Fruit fly (Drosophila melanogaster) whole organism, embryonic: ENCODE measurements around the gene CG43322.
A peak's percentile ranks its signal among the peaks of the same experiment; 100 is the strongest.

ENCODE experiments used
- CG10209 ChIP-seq: fragments of 200-800 bp; sonication (Bioruptor generic); optimal IDR thresholded peaks from 3 replicates; lab custom pipeline; 2017; ENCODE audit warnings: missing biosample characterization, mild to moderate bottlenecking, missing genetic modification characterization, missing genetic modification reagents
- CG10431 ChIP-seq: fragments of 200-800 bp; sonication (Bioruptor generic); optimal IDR thresholded peaks from 3 replicates; lab custom pipeline; 2018; ENCODE audit warnings: missing biosample characterization, mild to moderate bottlenecking, missing genetic modification characterization
- CG12104 ChIP-seq: fragments of 200-800 bp; sonication (Bioruptor generic); optimal IDR thresholded peaks from 3 replicates; lab custom pipeline; 2016; ENCODE audit warnings: missing biosample characterization, missing genetic modification characterization
- CG12299 ChIP-seq: fragments of 200-800 bp; sonication (Bioruptor generic); optimal IDR thresholded peaks from 2 replicates; lab custom pipeline; 2018; ENCODE audit warnings: missing biosample characterization, mild to moderate bottlenecking, missing genetic modification characterization
- CG12769 ChIP-seq: fragments of 200-800 bp; sonication (Bioruptor generic); optimal IDR thresholded peaks from 2 replicates; lab custom pipeline; 2019; ENCODE audit warnings: missing biosample characterization, mild to moderate bottlenecking, missing genetic modification characterization, moderate library complexity
- CG13296 ChIP-seq: fragments of 200-800 bp; sonication (Bioruptor generic); optimal IDR thresholded peaks from 3 replicates; lab custom pipeline; 2018; ENCODE audit warnings: missing biosample characterization, mild to moderate bottlenecking, missing genetic modification characterization
- CG14860 ChIP-seq: fragments of 200-800 bp; sonication (Bioruptor generic); IDR thresholded peaks from 3 replicates; pipeline ENCODE4 v1.3.6; 2022; ENCODE audit warnings: missing biosample characterization, missing genetic modification characterization; ENCODE audit not compliant: partially characterized antibody
- CG17328 ChIP-seq: fragments of 200-800 bp; sonication (Bioruptor generic); IDR thresholded peaks from 2 replicates; pipeline ENCODE4 v1.3.6; 2022; ENCODE audit warnings: missing biosample characterization, missing genetic modification characterization
- CG17568 ChIP-seq: fragments of 200-800 bp; sonication (Bioruptor generic); optimal IDR thresholded peaks from 2 replicates; lab custom pipeline; 2018; ENCODE audit warnings: missing biosample characterization, mild to moderate bottlenecking, missing genetic modification characterization, moderate library complexity
- CG17612 ChIP-seq: fragments of 200-800 bp; sonication (Bioruptor generic); IDR thresholded peaks from 2 replicates; pipeline ENCODE4 v1.3.6; 2022; ENCODE audit warnings: missing biosample characterization, missing genetic modification characterization
- CG17912 ChIP-seq: fragments of 200-800 bp; sonication (Bioruptor generic); optimal IDR thresholded peaks from 2 replicates; lab custom pipeline; 2018; ENCODE audit warnings: missing biosample characterization, mild to moderate bottlenecking, missing genetic modification characterization
- CG34224 ChIP-seq: fragments of 200-800 bp; sonication (Bioruptor generic); IDR thresholded peaks from 3 replicates; pipeline ENCODE4 v1.3.6; 2022; ENCODE audit warnings: missing biosample characterization, missing genetic modification characterization; ENCODE audit not compliant: partially characterized antibody
- CG3995 ChIP-seq: fragments of 200-800 bp; sonication (Bioruptor generic); optimal IDR thresholded peaks from 3 replicates; lab custom pipeline; 2016; ENCODE audit warnings: missing biosample characterization, missing genetic modification characterization
- CG4730 ChIP-seq: fragments of 200-800 bp; sonication (Bioruptor generic); IDR thresholded peaks from 2 replicates; pipeline ENCODE4 v1.3.6; 2022; ENCODE audit warnings: missing biosample characterization, missing genetic modification characterization
- CG6791 ChIP-seq: fragments of 200-800 bp; sonication (Bioruptor generic); IDR thresholded peaks from 3 replicates; pipeline ENCODE4 v1.3.6; 2022; ENCODE audit warnings: missing biosample characterization, missing genetic modification characterization; ENCODE audit not compliant: partially characterized antibody
- CG6854 ChIP-seq: fragments of 200-800 bp; sonication (Bioruptor generic); optimal IDR thresholded peaks from 3 replicates; lab custom pipeline; 2017; ENCODE audit warnings: missing biosample characterization, mild to moderate bottlenecking, missing genetic modification characterization
- CG8765 ChIP-seq: fragments of 200-800 bp; sonication (Bioruptor generic); IDR thresholded peaks from 2 replicates; pipeline ENCODE4 v1.3.6; 2022; ENCODE audit warnings: missing biosample characterization, missing genetic modification characterization
- CG9797 ChIP-seq: fragments of 200-800 bp; sonication (Bioruptor generic); optimal IDR thresholded peaks from 3 replicates; lab custom pipeline; 2018; ENCODE audit warnings: missing biosample characterization, mild to moderate bottlenecking, missing genetic modification characterization
- Chrac-16 ChIP-seq: fragments of 200-800 bp; sonication (Bioruptor generic); optimal IDR thresholded peaks from 3 replicates; lab custom pipeline; 2016; ENCODE audit warnings: missing biosample characterization, missing genetic modification characterization
- Doc3 ChIP-seq: fragments of 200-800 bp; sonication (Bioruptor generic); IDR thresholded peaks from 3 replicates; pipeline ENCODE4 v1.3.6; 2022; ENCODE audit warnings: missing biosample characterization, missing genetic modification characterization; ENCODE audit not compliant: partially characterized antibody
- Fer3 ChIP-seq: fragments of 200-800 bp; sonication (Bioruptor generic); optimal IDR thresholded peaks from 2 replicates; lab custom pipeline; 2018; ENCODE audit warnings: missing biosample characterization, mild to moderate bottlenecking, missing genetic modification characterization, moderate library complexity
- H2.0 ChIP-seq: fragments of 200-800 bp; sonication (Bioruptor generic); IDR thresholded peaks from 2 replicates; pipeline ENCODE4 v1.3.6; 2022; ENCODE audit warnings: missing biosample characterization, missing genetic modification characterization
- HHEX ChIP-seq: fragments of 200-800 bp; sonication (Bioruptor generic); optimal IDR thresholded peaks from 3 replicates; lab custom pipeline; 2017; ENCODE audit warnings: missing biosample characterization, mild to moderate bottlenecking, missing genetic modification characterization, missing genetic modification reagents
- Hand ChIP-seq: fragments of 200-800 bp; sonication (Bioruptor generic); optimal IDR thresholded peaks from 2 replicates; lab custom pipeline; 2017; ENCODE audit warnings: mild to moderate bottlenecking, missing biosample characterization, missing genetic modification reagents, missing genetic modification characterization
- HmgD ChIP-seq: fragments of 200-800 bp; sonication (Bioruptor generic); optimal IDR thresholded peaks from 3 replicates; lab custom pipeline; 2016; ENCODE audit warnings: missing biosample characterization, missing genetic modification characterization
- Hr39 ChIP-seq: fragments of >200 bp; optimal IDR thresholded peaks from 2 replicates; lab custom pipeline; 2017
- Hr51 ChIP-seq, 2 experiments: fragments of 200-800 bp; sonication (Bioruptor generic); optimal IDR thresholded peaks; 2 replicates in 1 of 2; 3 replicates in 1 of 2; lab custom pipeline; 2016 to 2018; ENCODE audit warnings: missing biosample characterization in 2 of 2, missing genetic modification characterization in 2 of 2, mild to moderate bottlenecking in 1 of 2, moderate library complexity in 1 of 2
- NC2α ChIP-seq: fragments of 200-800 bp; sonication (Bioruptor generic); optimal IDR thresholded peaks from 2 replicates; lab custom pipeline; 2016; ENCODE audit warnings: missing biosample characterization, missing genetic modification characterization
- Ravus ChIP-seq: fragments of 200-800 bp; sonication (Bioruptor generic); IDR thresholded peaks from 2 replicates; pipeline ENCODE4 v1.3.6; 2022; ENCODE audit warnings: missing biosample characterization, missing genetic modification characterization
- Six4 ChIP-seq: fragments of 200-800 bp; sonication (Bioruptor generic); optimal IDR thresholded peaks from 2 replicates; lab custom pipeline; 2016; ENCODE audit warnings: missing biosample characterization, missing genetic modification characterization
- al ChIP-seq: fragments of 200-800 bp; sonication (Bioruptor generic); IDR thresholded peaks from 2 replicates; pipeline ENCODE4 v1.3.6; 2022; ENCODE audit warnings: missing biosample characterization, missing genetic modification characterization
- ara ChIP-seq: fragments of 200-800 bp; sonication (Bioruptor generic); IDR thresholded peaks from 2 replicates; pipeline ENCODE4 v1.3.6; 2022; ENCODE audit warnings: missing biosample characterization, missing genetic modification characterization
- bab2 ChIP-seq: fragments of 200-800 bp; sonication (Bioruptor generic); optimal IDR thresholded peaks from 2 replicates; lab custom pipeline; 2016; ENCODE audit warnings: missing biosample characterization, missing genetic modification characterization
- br ChIP-seq: fragments of >200 bp; optimal IDR thresholded peaks from 2 replicates; lab custom pipeline; 2017
- ems ChIP-seq: fragments of 200-800 bp; sonication (Bioruptor generic); optimal IDR thresholded peaks from 3 replicates; lab custom pipeline; 2016; ENCODE audit warnings: missing biosample characterization, missing genetic modification characterization
- eve ChIP-seq, 2 experiments: fragments of >200 bp; optimal IDR thresholded peaks; 2 replicates each; lab custom pipeline; 2017; ENCODE audit warnings: missing biosample characterization in 2 of 2, missing genetic modification characterization in 2 of 2
- fd102C ChIP-seq: fragments of 200-800 bp; sonication (Bioruptor generic); optimal IDR thresholded peaks from 2 replicates; lab custom pipeline; 2018; ENCODE audit warnings: missing biosample characterization, mild to moderate bottlenecking, missing genetic modification characterization, moderate library complexity
- gsb ChIP-seq: fragments of 200-800 bp; sonication (Bioruptor generic); IDR thresholded peaks from 2 replicates; pipeline ENCODE4 v1.3.6; 2022; ENCODE audit warnings: missing biosample characterization, missing genetic modification characterization
- hb ChIP-seq: fragments of 200-800 bp; sonication (Bioruptor generic); IDR thresholded peaks from 3 replicates; pipeline ENCODE4 v1.3.6; 2022; ENCODE audit warnings: missing biosample characterization, missing genetic modification characterization; ENCODE audit not compliant: partially characterized antibody
- her ChIP-seq: fragments of 200-800 bp; sonication (Bioruptor generic); optimal IDR thresholded peaks from 2 replicates; lab custom pipeline; 2016; ENCODE audit warnings: missing biosample characterization, missing genetic modification characterization
- luna ChIP-seq: fragments of 200-800 bp; sonication (Bioruptor generic); optimal IDR thresholded peaks from 2 replicates; lab custom pipeline; 2016; ENCODE audit warnings: missing biosample characterization, missing genetic modification characterization
- mirr ChIP-seq: fragments of 200-800 bp; sonication (Bioruptor generic); optimal IDR thresholded peaks from 3 replicates; lab custom pipeline; 2018; ENCODE audit warnings: missing biosample characterization, mild to moderate bottlenecking, missing genetic modification characterization
- phol ChIP-seq: fragments of 200-800 bp; sonication (Bioruptor generic); optimal IDR thresholded peaks from 3 replicates; lab custom pipeline; 2018; ENCODE audit warnings: missing biosample characterization, mild to moderate bottlenecking, missing genetic modification characterization, moderate library complexity
- pzg ChIP-seq: fragments of 200-800 bp; sonication (Bioruptor generic); optimal IDR thresholded peaks from 3 replicates; lab custom pipeline; 2018; ENCODE audit warnings: missing biosample characterization, mild to moderate bottlenecking, missing genetic modification characterization, moderate library complexity
- rib ChIP-seq: fragments of 200-800 bp; sonication (Bioruptor generic); IDR thresholded peaks from 2 replicates; pipeline ENCODE4 v1.3.6; 2022; ENCODE audit warnings: missing biosample characterization, missing genetic modification characterization
- sr ChIP-seq: fragments of 200-800 bp; sonication (Bioruptor generic); IDR thresholded peaks from 3 replicates; pipeline ENCODE4 v1.3.6; 2022; ENCODE audit warnings: missing biosample characterization, missing genetic modification characterization
- ssp ChIP-seq: fragments of 200-800 bp; sonication (Bioruptor generic); IDR thresholded peaks from 2 replicates; pipeline ENCODE4 v1.3.6; 2022; ENCODE audit warnings: missing biosample characterization, missing genetic modification characterization
- sug ChIP-seq: fragments of 200-800 bp; optimal IDR thresholded peaks from 2 replicates; lab custom pipeline; 2019; ENCODE audit warnings: missing biosample characterization, mild to moderate bottlenecking, missing genetic modification characterization, moderate library complexity
- tna ChIP-seq: fragments of 200-800 bp; sonication (Bioruptor generic); IDR thresholded peaks from 2 replicates; pipeline ENCODE4 v1.3.6; 2022; ENCODE audit warnings: missing biosample characterization, missing genetic modification characterization; ENCODE audit not compliant: partially characterized antibody
- unpg ChIP-seq: fragments of 200-800 bp; sonication (Bioruptor generic); optimal IDR thresholded peaks from 3 replicates; lab custom pipeline; 2018; ENCODE audit warnings: missing biosample characterization, mild to moderate bottlenecking, missing genetic modification characterization, moderate library complexity
- wor ChIP-seq: fragments of 200-800 bp; sonication (Bioruptor generic); IDR thresholded peaks from 2 replicates; pipeline ENCODE4 v1.3.6; 2022; ENCODE audit warnings: missing biosample characterization, missing genetic modification characterization
- zfh2 ChIP-seq: fragments of 200-800 bp; sonication (Bioruptor generic); optimal IDR thresholded peaks from 2 replicates; lab custom pipeline; 2016; ENCODE audit warnings: missing biosample characterization, missing genetic modification characterization

Gene CG43322

DNA sequence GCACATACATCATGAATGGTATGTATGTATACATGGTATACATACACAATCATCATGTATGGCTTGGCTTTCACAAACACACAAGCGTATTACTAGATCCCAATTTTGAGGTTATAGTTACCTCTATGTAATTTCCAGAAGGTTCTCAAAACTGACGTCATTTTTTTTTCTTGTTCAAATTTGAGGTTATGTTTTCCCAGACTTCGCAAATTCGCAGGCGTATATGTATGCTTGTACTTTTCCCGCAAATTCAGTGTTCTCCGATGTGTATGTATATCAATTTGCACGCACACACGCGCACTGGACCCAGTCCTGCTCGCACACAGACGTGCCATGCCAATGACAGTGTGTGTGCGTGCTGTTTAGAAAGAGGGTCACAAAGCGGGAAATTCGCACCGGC, 46.9 kb upstream of the CG43322 start (continued):
- TF ChIP-seq fd102C (GFP tag; lab: Kevin White, UChicago), result no peak
- TF ChIP-seq CG8765 (GFP tag; lab: Robert Waterston, UW), result 0 out of 2 replicates have a peak, but pooled peaks have one; percentile 9
- TF ChIP-seq CG10431 (GFP tag; lab: Kevin White, UChicago), result peak; percentile 100
- no peak for TF ChIP-seq unpg
- no peak for TF ChIP-seq ara (GFP tag; lab: Robert Waterston, UW)
- TF ChIP-seq CG17612 (GFP tag; lab: Robert Waterston, UW), result no peak
- no peak for TF ChIP-seq CG12769
- no peak for TF ChIP-seq wor (GFP tag; lab: Robert Waterston, UW)
- no peak for TF ChIP-seq al (GFP tag; lab: Robert Waterston, UW)
- peak; percentile 68 for TF ChIP-seq CG6791 (GFP tag; lab: Robert Waterston, UW)
- TF ChIP-seq CG12299 (tag; lab: Kevin White, UChicago), result no peak
- TF ChIP-seq bab2 (GFP tag; lab: Kevin White, UChicago), result no peak
- TF ChIP-seq CG12104 (GFP tag; lab: Kevin White, UChicago), result no peak
- TF ChIP-seq br (lab: Kevin White, UChicago), result no peak
- TF ChIP-seq Hand (GFP tag; lab: Kevin White, UChicago), result no peak
- TF ChIP-seq phol, result no peak
- no peak for TF ChIP-seq CG3995 (GFP tag; lab: Kevin White, UChicago)
- TF ChIP-seq ssp (GFP tag; lab: Robert Waterston, UW), result no peak
- no peak for TF ChIP-seq Ravus (GFP tag; lab: Robert Waterston, UW)
- TF ChIP-seq mirr, result no peak
- TF ChIP-seq hb, result no peak
- no peak for TF ChIP-seq CG17328 (GFP tag; lab: Robert Waterston, UW)
- TF ChIP-seq Hr51 (GFP tag; optimal IDR thresholded peaks at IDR 0.05; lab: Kevin White, UChicago), result no peak
- TF ChIP-seq tna (GFP tag; lab: Robert Waterston, UW), result no peak
- TF ChIP-seq CG17912 (GFP tag; lab: Kevin White, UChicago), result no peak
- no peak for TF ChIP-seq zfh2 (GFP tag; lab: Kevin White, UChicago)
- peak; percentile 2 for TF ChIP-seq HmgD (GFP tag; lab: Kevin White, UChicago)
- no peak for TF ChIP-seq HHEX
- peak; percentile 5 for TF ChIP-seq sug
- TF ChIP-seq CG14860, result no peak
- no peak for TF ChIP-seq her (GFP tag; lab: Kevin White, UChicago)
- TF ChIP-seq CG17568 (GFP tag; lab: Kevin White, UChicago), result no peak
- no peak for TF ChIP-seq Chrac-16 (GFP tag; lab: Kevin White, UChicago)
- no peak for TF ChIP-seq gsb
- no peak for TF ChIP-seq Doc3 (GFP tag; lab: Robert Waterston, UW)
- TF ChIP-seq rib (GFP tag; lab: Robert Waterston, UW), result peak; percentile 29; the same call in 1 of the 2 replicates
- no peak for TF ChIP-seq ems
- no peak for TF ChIP-seq NC2α
- TF ChIP-seq Hr39 (lab: Kevin White, UChicago), result no peak
- TF ChIP-seq CG4730 (GFP tag; lab: Robert Waterston, UW), result no peak
- no peak for TF ChIP-seq Fer3 (tag; lab: Kevin White, UChicago)
- TF ChIP-seq CG6854, result no peak
- peak; percentile 26; the same call in 1 of the 3 replicates for TF ChIP-seq CG34224 (GFP tag; lab: Robert Waterston, UW)
- TF ChIP-seq CG9797 (GFP tag; lab: Kevin White, UChicago), result no peak
- TF ChIP-seq luna (GFP tag; lab: Kevin White, UChicago), result no peak
- TF ChIP-seq sr, result no peak
- TF ChIP-seq Six4 (GFP tag; lab: Kevin White, UChicago), result no peak
- TF ChIP-seq H2.0 (GFP tag; lab: Robert Waterston, UW), result no peak
- TF ChIP-seq pzg (GFP tag; lab: Kevin White, UChicago), result peak; percentile 10
- TF ChIP-seq CG13296 (GFP tag; lab: Kevin White, UChicago), result peak; percentile 9
- TF ChIP-seq eve (GFP tag; optimal IDR thresholded peaks at IDR 0.05; lab: Kevin White, UChicago), result no peak
- no peak for TF ChIP-seq CG10209
